Worm (Caenorhabditis elegans) whole organism, L1 larva: ENCODE measurements around the gene spp-24.
A peak's percentile ranks its signal among the peaks of the same experiment; 100 is the strongest.

ENCODE experiments used
- aly-2 ChIP-seq: fragments of 150-350 bp; optimal IDR thresholded peaks from 2 replicates; lab custom pipeline; 2014; ENCODE audit warnings: missing biosample characterization, missing genetic modification characterization
- ces-1 ChIP-seq: fragments of 150-350 bp; optimal IDR thresholded peaks from 2 replicates; lab custom pipeline; 2014; ENCODE audit warnings: missing biosample characterization, missing genetic modification reagents, missing genetic modification characterization
- lin-13 ChIP-seq: fragments of 150-350 bp; optimal IDR thresholded peaks from 2 replicates; lab custom pipeline; 2014; ENCODE audit warnings: missing biosample characterization, missing genetic modification reagents, missing genetic modification characterization
- lin-35 ChIP-seq, 2 experiments: fragments of 150-350 bp; optimal IDR thresholded peaks; 2 replicates each; lab custom pipeline; 2014; ENCODE audit warnings: missing biosample characterization in 2 of 2, missing genetic modification characterization in 2 of 2, missing genetic modification reagents in 2 of 2
- nhr-20 ChIP-seq: sonication (generic microtip); optimal IDR thresholded peaks from 2 replicates; lab custom pipeline; 2016; ENCODE audit warnings: mild to moderate bottlenecking, missing genetic modification characterization, missing compliant biosample characterization
- nhr-237 ChIP-seq: fragments of 150-350 bp; optimal IDR thresholded peaks from 2 replicates; lab custom pipeline; 2014; ENCODE audit warnings: missing biosample characterization, missing genetic modification characterization
- nhr-28 ChIP-seq: fragments of 150-350 bp; optimal IDR thresholded peaks from 2 replicates; lab custom pipeline; 2014; ENCODE audit warnings: missing biosample characterization, missing genetic modification characterization
- nhr-77 ChIP-seq: fragments of 150-350 bp; optimal IDR thresholded peaks from 2 replicates; lab custom pipeline; 2014; ENCODE audit warnings: missing biosample characterization, missing genetic modification characterization
- pqm-1 ChIP-seq: sonication (generic microtip); optimal IDR thresholded peaks from 3 replicates; lab custom pipeline; 2017; ENCODE audit warnings: missing biosample characterization, missing genetic modification characterization
- unc-130 ChIP-seq: fragments of 150-350 bp; optimal IDR thresholded peaks from 2 replicates; lab custom pipeline; 2017; ENCODE audit warnings: missing biosample characterization, missing genetic modification characterization, inconsistent platforms

DNA sequence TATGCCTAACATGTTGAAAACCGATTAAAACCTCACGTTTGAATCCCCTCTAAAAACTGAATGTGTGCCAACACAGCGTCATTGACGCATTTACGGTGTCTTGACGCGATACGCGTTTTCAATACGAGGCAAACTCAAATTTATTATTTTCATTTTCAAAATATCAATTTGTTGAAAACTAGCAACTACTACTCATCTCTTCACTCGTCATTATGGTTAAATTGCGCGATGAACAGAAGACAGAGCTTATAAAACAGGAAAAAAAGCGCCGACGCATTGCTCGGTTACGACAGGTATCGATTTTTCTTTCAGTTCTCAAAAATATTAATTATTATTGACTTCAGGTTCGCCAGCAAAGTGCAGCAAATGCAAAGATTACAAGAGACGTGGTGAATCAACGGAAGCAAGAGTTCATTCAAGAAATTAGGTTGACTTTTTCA is 14.8 kb downstream of the spp-24 start, which contains the start of gene enee-1:
- TF ChIP-seq ces-1 (GFP tag; lab: Kevin White, UChicago) (no peak), nhr-28 (tag; lab: Kevin White, UChicago) (no peak), nhr-237 (tag; lab: Kevin White, UChicago) (peak; percentile 22), pqm-1 (tag; lab: Kevin White, UChicago) (no peak), lin-13 (GFP tag; lab: Kevin White, UChicago) (peak; percentile 90), unc-130 (peak; percentile 76), nhr-20 (peak; percentile 81), nhr-77 (peak; percentile 80), aly-2 (tag; lab: Kevin White, UChicago) (peak; percentile 80), lin-35 (GFP tag; optimal IDR thresholded peaks at IDR 0.05; lab: Kevin White, UChicago) (peak; percentile 98 to 100)
